Fruit fly (Drosophila melanogaster): ENCODE data around the gene Atg8a.

The Atg8a gene

DNA sequence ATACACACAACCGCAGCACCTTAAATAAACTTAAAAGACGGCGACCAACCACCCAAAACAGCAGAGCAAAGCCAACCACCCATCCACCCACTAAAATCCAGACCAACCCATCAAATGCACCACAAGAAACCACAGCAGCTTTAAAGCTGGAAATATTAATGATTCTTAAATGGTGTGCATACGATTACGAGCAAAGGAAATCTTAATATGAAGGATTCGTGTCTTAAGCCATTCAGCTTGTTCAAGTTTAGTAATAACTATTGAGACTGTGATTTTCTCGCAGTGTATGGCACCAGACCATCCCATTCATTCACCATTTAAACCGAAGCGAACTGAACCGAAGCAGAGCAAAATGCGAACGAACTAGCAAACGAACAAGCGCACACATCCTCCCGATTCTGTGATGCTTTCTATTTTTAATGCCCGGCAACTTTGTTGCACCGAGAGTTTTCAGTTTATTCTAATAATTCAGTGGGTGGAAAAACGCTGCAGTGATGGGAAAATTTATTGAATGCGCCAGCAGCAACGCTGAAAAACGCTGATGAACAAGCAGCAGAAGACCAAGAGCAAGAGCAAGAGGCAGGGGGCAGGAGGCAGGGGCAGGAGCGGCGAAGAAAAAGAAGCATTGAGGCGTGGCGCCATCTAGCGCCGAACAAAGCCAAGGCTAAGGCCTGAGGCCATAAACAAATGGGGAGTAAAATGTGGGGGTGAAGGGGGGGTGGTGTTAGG is 30.6 kb downstream of the Atg8a start (continued):
- TF ChIP-seq pb (GFP tag; optimal IDR thresholded peaks at IDR 0.05) (peak; percentile 88), CG7987 (GFP tag; optimal IDR thresholded peaks at IDR 0.05) (peak; percentile 69), unpg (GFP tag; optimal IDR thresholded peaks at IDR 0.05) (peak; percentile 90), bbx (GFP tag; IDR thresholded peaks at IDR 0.05; ENCODE audit: partially characterized antibody) (no peak), HLH3B (GFP tag; IDR thresholded peaks at IDR 0.05) (peak; percentile 90), CG43689 (GFP tag; IDR thresholded peaks at IDR 0.05) (peak; percentile 36; the same call in 1 of the 2 replicates), bab2 (GFP tag; optimal IDR thresholded peaks at IDR 0.05) (peak; percentile 90), gro (GFP tag; optimal IDR thresholded peaks at IDR 0.05) (peak; percentile 68), CG7357 (GFP tag; IDR thresholded peaks at IDR 0.05) (peak; percentile 72), CG2199 (GFP tag; IDR thresholded peaks at IDR 0.05) (peak; percentile 76; the same call in 2 of the 3 replicates), CG8281 (tag; optimal IDR thresholded peaks at IDR 0.05) (peak; percentile 61), eyg (GFP tag; optimal IDR thresholded peaks at IDR 0.05) (peak; percentile 83), ftz-f1 (GFP tag; optimal IDR thresholded peaks at IDR 0.05) (no peak), CG6272 (GFP tag; IDR thresholded peaks at IDR 0.05) (peak; percentile 82), fd96Cb (tag; optimal IDR thresholded peaks at IDR 0.05) (peak; percentile 90), CG6254 (GFP tag; optimal IDR thresholded peaks at IDR 0.05) (peak; percentile 79), lab (GFP tag; optimal IDR thresholded peaks at IDR 0.05) (peak; percentile 93), stwl (tag; optimal IDR thresholded peaks at IDR 0.05) (no peak), MBD-R2 (GFP tag; IDR thresholded peaks at IDR 0.05) (peak; percentile 49; the same call in 1 of the 2 replicates), Med (GFP tag) (peak; percentile 98), Bdp1 (GFP tag; optimal IDR thresholded peaks at IDR 0.05) (peak; percentile 72), CG12744 (GFP tag; optimal IDR thresholded peaks at IDR 0.05) (peak; percentile 39), yki (optimal IDR thresholded peaks at IDR 0.05) (no peak), Bteb2 (GFP tag; optimal IDR thresholded peaks at IDR 0.05) (peak; percentile 60), CG10147 (GFP tag; optimal IDR thresholded peaks at IDR 0.05) (peak; percentile 78), Ets65A (GFP tag) (peak; percentile 97), sug (tag; optimal IDR thresholded peaks at IDR 0.05) (peak; percentile 69), CG12236 (GFP tag; optimal IDR thresholded peaks at IDR 0.05) (peak; percentile 4), CG4707 (GFP tag; optimal IDR thresholded peaks at IDR 0.05) (peak; percentile 80), wek (GFP tag; optimal IDR thresholded peaks at IDR 0.05) (peak; percentile 73), hbn (GFP tag; IDR thresholded peaks at IDR 0.05; ENCODE audit: partially characterized antibody) (no peak), CG9727 (GFP tag; optimal IDR thresholded peaks at IDR 0.05) (peak; percentile 73), D19B (GFP tag; optimal IDR thresholded peaks at IDR 0.05) (peak; percentile 61), Abd-B (GFP tag; optimal IDR thresholded peaks at IDR 0.05) (peak; percentile 85), ac (GFP tag; optimal IDR thresholded peaks at IDR 0.05) (no peak), CG10959 (GFP tag; IDR thresholded peaks at IDR 0.05) (peak; percentile 62), ato (GFP tag; IDR thresholded peaks at IDR 0.05; ENCODE audit: partially characterized antibody) (no peak), CG7556 (GFP tag; optimal IDR thresholded peaks at IDR 0.05) (peak; percentile 91), CG30020 (tag; optimal IDR thresholded peaks at IDR 0.05) (peak; percentile 45), fru (optimal IDR thresholded peaks at IDR 0.05) (no peak), z (GFP tag; IDR thresholded peaks at IDR 0.05) (peak; percentile 57; the same call in 1 of the 3 replicates), CrebB (tag; optimal IDR thresholded peaks at IDR 0.05) (peak; percentile 74), CG14050 (GFP tag; IDR thresholded peaks at IDR 0.05) (peak; percentile 65; the same call in 2 of the 3 replicates), salm (tag; optimal IDR thresholded peaks at IDR 0.05) (peak; percentile 81), ase (GFP tag; IDR thresholded peaks at IDR 0.05) (peak; percentile 84), CG18619 (GFP tag; optimal IDR thresholded peaks at IDR 0.05) (peak; percentile 80), Sry-β (GFP tag; optimal IDR thresholded peaks at IDR 0.05) (peak; percentile 36), Awh (GFP tag; IDR thresholded peaks at IDR 0.05) (peak; percentile 89), cato (GFP tag; optimal IDR thresholded peaks at IDR 0.05; ENCODE audit: borderline replicate concordance) (peak; percentile 40), CG33213 (GFP tag; optimal IDR thresholded peaks at IDR 0.05) (peak; percentile 69)
